Fruit fly (Drosophila melanogaster): Measurements from ENCODE around the gene oaf.
A peak's percentile ranks its signal among the peaks of the same experiment; 100 is the strongest.

Gene oaf

DNA sequence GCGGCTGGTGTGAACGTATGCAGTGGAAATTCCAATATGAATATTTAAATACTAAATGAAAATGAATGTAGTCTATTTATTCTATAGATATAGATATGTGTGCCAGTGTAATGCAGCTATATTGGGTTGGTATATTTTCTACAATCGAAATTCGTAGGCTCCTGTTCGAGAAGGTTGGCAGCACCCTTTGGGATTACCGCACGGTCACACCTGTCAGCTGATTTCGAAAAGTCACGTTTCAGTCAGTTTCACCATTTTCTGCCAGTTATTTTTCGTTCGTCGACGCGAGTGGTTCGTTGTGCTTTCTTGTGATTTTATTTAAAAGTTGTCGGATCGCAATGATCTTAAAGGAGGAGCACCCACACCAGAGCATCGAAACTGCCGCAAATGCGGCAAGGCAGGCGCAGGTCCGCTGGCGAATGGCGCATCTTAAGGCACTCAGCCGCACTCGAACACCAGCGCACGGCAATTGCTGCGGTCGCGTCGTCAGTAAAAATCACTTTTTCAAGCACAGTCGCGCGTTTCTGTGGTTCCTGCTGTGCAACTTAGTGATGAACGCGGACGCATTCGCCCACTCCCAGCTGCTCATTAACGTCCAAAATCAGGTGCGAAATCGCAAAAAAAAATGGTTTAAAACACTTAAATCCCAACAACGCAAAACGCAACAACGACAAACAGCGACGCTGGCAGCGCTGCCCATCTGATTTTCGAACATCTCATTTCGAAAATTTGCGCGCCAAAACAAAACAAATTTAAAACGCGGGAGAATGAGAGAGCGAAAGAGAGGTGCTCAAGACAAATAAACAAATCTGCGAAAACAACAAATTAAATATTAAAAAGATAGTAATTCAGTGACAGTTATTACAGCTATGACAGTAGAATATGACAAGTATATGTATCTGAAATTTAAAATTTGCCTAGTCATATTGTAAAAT, at the start of gene oaf (continued):
- TF ChIP-seq Trl (optimal IDR thresholded peaks at IDR 0.05) (peak in 1 of 2 experiments; percentile 14), Trl (GFP tag; optimal IDR thresholded peaks at IDR 0.05) (peak; percentile 49), CG9932 (GFP tag; IDR thresholded peaks at IDR 0.05) (peak; percentile 81), Myb (GFP tag; optimal IDR thresholded peaks at IDR 0.05) (peak; percentile 54), sima (GFP tag; optimal IDR thresholded peaks at IDR 0.05) (no peak), zen2 (GFP tag; IDR thresholded peaks at IDR 0.05; ENCODE audit: partially characterized antibody) (peak; percentile 30; the same call in 1 of the 3 replicates), Sry-β (GFP tag; optimal IDR thresholded peaks at IDR 0.05) (no peak), wek (GFP tag; optimal IDR thresholded peaks at IDR 0.05) (no peak), NC2β (GFP tag; optimal IDR thresholded peaks at IDR 0.05) (peak; percentile 9), pros (GFP tag; optimal IDR thresholded peaks at IDR 0.05) (peak; percentile 11), nerfin-2 (GFP tag; IDR thresholded peaks at IDR 0.05; ENCODE audit: partially characterized antibody) (0 out of 2 replicates have a peak, but pooled peaks have one; percentile 29), eve (GFP tag; optimal IDR thresholded peaks at IDR 0.05) (no peak), CG9215 (GFP tag; IDR thresholded peaks at IDR 0.05) (no peak), p53 (GFP tag; optimal IDR thresholded peaks at IDR 0.05) (no peak), CG11456 (GFP tag; IDR thresholded peaks at IDR 0.05) (peak; percentile 11; the same call in 1 of the 3 replicates), CG5245 (GFP tag; optimal IDR thresholded peaks at IDR 0.05) (peak; percentile 23), pnt (GFP tag; optimal IDR thresholded peaks at IDR 0.05) (no peak), sens-2 (GFP tag; IDR thresholded peaks at IDR 0.05) (no peak), fu2 (GFP tag; optimal IDR thresholded peaks at IDR 0.05) (no peak), HLHmδ (GFP tag; optimal IDR thresholded peaks at IDR 0.05) (no peak), CG34224 (GFP tag; IDR thresholded peaks at IDR 0.05; ENCODE audit: partially characterized antibody) (peak; percentile 47; the same call in 1 of the 3 replicates), CG11723 (GFP tag; optimal IDR thresholded peaks at IDR 0.05) (no peak), CG11085 (GFP tag; IDR thresholded peaks at IDR 0.05) (peak; percentile 46; the same call in 1 of the 2 replicates), CG18262 (tag; optimal IDR thresholded peaks at IDR 0.05) (peak; percentile 22), CG17186 (GFP tag; optimal IDR thresholded peaks at IDR 0.05) (peak; percentile 1), Meics (GFP tag; optimal IDR thresholded peaks at IDR 0.05) (peak; percentile 29), CG4424 (GFP tag; optimal IDR thresholded peaks at IDR 0.05) (peak; percentile 60), CG30020 (tag; optimal IDR thresholded peaks at IDR 0.05) (peak; percentile 88), disco-r (GFP tag; optimal IDR thresholded peaks at IDR 0.05) (no peak), mam (GFP tag; optimal IDR thresholded peaks at IDR 0.05) (peak; percentile 52), E2f2 (GFP tag; IDR thresholded peaks at IDR 0.05) (peak; percentile 67), CG15011 (GFP tag; optimal IDR thresholded peaks at IDR 0.05) (no peak), HLH3B (GFP tag; IDR thresholded peaks at IDR 0.05) (no peak), Eip74EF (GFP tag; optimal IDR thresholded peaks at IDR 0.05) (no peak), CG16813 (GFP tag; IDR thresholded peaks at IDR 0.05; ENCODE audit: partially characterized antibody) (peak; percentile 51; the same call in 2 of the 3 replicates), CG13894 (tag; optimal IDR thresholded peaks at IDR 0.05) (peak; percentile 58), abd-A (tag; optimal IDR thresholded peaks at IDR 0.05) (peak; percentile 22), CG6765 (GFP tag; optimal IDR thresholded peaks at IDR 0.05) (peak; percentile 9), tup (GFP tag; optimal IDR thresholded peaks at IDR 0.05) (peak; percentile 48), tll (GFP tag; optimal IDR thresholded peaks at IDR 0.05) (peak in 1 of 2 experiments; percentile 94), CG5180 (GFP tag; optimal IDR thresholded peaks at IDR 0.05) (no peak), gro (GFP tag; optimal IDR thresholded peaks at IDR 0.05) (peak; percentile 0), CG2712 (tag; optimal IDR thresholded peaks at IDR 0.05) (peak; percentile 71), row (GFP tag; IDR thresholded peaks at IDR 0.05) (peak; percentile 91), bsh (GFP tag; optimal IDR thresholded peaks at IDR 0.05) (peak in 1 of 2 experiments; percentile 30), CG12219 (GFP tag; optimal IDR thresholded peaks at IDR 0.05) (peak; percentile 38), TFAM (GFP tag; optimal IDR thresholded peaks at IDR 0.05) (no peak)
